Worm (Caenorhabditis elegans) whole organism, midembryonic: Measurements from ENCODE around the gene C10C5.4.

Source experiments
- T22C8.4 ChIP-seq: fragments of 200-800 bp; sonication (Bioruptor generic); IDR thresholded peaks from 2 replicates; pipeline ENCODE4 v1.3.6; 2022; ENCODE audit warnings: missing genetic modification characterization, missing compliant biosample characterization
- cog-1 ChIP-seq: sonication (generic microtip); optimal IDR thresholded peaks from 2 replicates; lab custom pipeline; 2016; ENCODE audit warnings: missing genetic modification characterization, missing compliant biosample characterization
- flt-1 ChIP-seq: fragments of 200-800 bp; sonication (Bioruptor generic); IDR thresholded peaks from 2 replicates; pipeline ENCODE4 v1.3.6; 2022; ENCODE audit warnings: missing genetic modification characterization, missing compliant biosample characterization
- klf-2 ChIP-seq: fragments of 200-800 bp; sonication (Bioruptor generic); conservative IDR thresholded peaks from 2 replicates; pipeline ENCODE4 v1.3.6; 2022; ENCODE audit warnings: missing genetic modification reagents, missing genetic modification characterization, missing compliant biosample characterization
- med-1 ChIP-seq: sonication (generic microtip); optimal IDR thresholded peaks from 2 replicates; lab custom pipeline; 2017; ENCODE audit warnings: missing genetic modification characterization, mild to moderate bottlenecking, missing compliant biosample characterization, antibody characterized with exemption, missing genetic modification reagents; ENCODE audit not compliant: insufficient read depth
- ref-1 ChIP-seq: fragments of 200-800 bp; sonication (Bioruptor generic); conservative IDR thresholded peaks from 2 replicates; pipeline ENCODE4 v1.3.6; 2022; ENCODE audit warnings: missing genetic modification reagents, missing genetic modification characterization, missing compliant biosample characterization
- ztf-23 ChIP-seq: fragments of 200-800 bp; sonication (Bioruptor generic); IDR thresholded peaks from 2 replicates; pipeline ENCODE4 v1.3.6; 2022; ENCODE audit warnings: missing genetic modification reagents, missing genetic modification characterization, missing compliant biosample characterization
- ztf-29 ChIP-seq: fragments of 200-800 bp; sonication (Bioruptor generic); IDR thresholded peaks from 2 replicates; pipeline ENCODE4 v1.3.6; 2022; ENCODE audit warnings: missing genetic modification reagents, missing genetic modification characterization, missing compliant biosample characterization

ce11 chrIV:9422408-9422807, 44.1 kb downstream of the C10C5.4 start, which contains the start of gene F56D5.9:
- TF ChIP-seq klf-2 (GFP tag; lab: Robert Waterston, UW) (no peak), ztf-29 (no peak), ztf-23 (GFP tag; lab: Robert Waterston, UW) (no peak), T22C8.4 (no peak), med-1 (GFP tag; lab: Kevin White, UChicago) (no peak), flt-1 (no peak), cog-1 (no peak), ref-1 (GFP tag; lab: Robert Waterston, UW) (no peak)
